Fruit fly (Drosophila melanogaster) whole organism, embryonic: ENCODE results near the gene Bap111.

Experiments used
- CG13775 ChIP-seq: fragments of 200-800 bp; sonication (Bioruptor generic); optimal IDR thresholded peaks from 3 replicates; lab custom pipeline; 2017; ENCODE audit warnings: missing biosample characterization, mild to moderate bottlenecking, missing genetic modification characterization
- CG3407 ChIP-seq: fragments of 200-800 bp; sonication (Bioruptor generic); optimal IDR thresholded peaks from 2 replicates; lab custom pipeline; 2018; ENCODE audit warnings: missing biosample characterization, mild to moderate bottlenecking, missing genetic modification characterization
- CG7928 ChIP-seq: fragments of 200-800 bp; sonication (Bioruptor generic); optimal IDR thresholded peaks from 2 replicates; lab custom pipeline; 2017; ENCODE audit warnings: missing biosample characterization, mild to moderate bottlenecking, missing genetic modification characterization
- CG9817 ChIP-seq: fragments of 200-800 bp; sonication (Bioruptor generic); optimal IDR thresholded peaks from 2 replicates; lab custom pipeline; 2018; ENCODE audit warnings: missing biosample characterization, mild to moderate bottlenecking, missing genetic modification characterization, moderate library complexity
- HLHmδ ChIP-seq: fragments of 200-800 bp; sonication (Bioruptor generic); optimal IDR thresholded peaks from 2 replicates; lab custom pipeline; 2018; ENCODE audit warnings: missing biosample characterization, mild to moderate bottlenecking, missing genetic modification characterization, moderate library complexity
- Trl ChIP-seq, 3 experiments: fragments of >200 bp in 2 of 3; fragments of 200-800 bp in 1 of 3; sonication (Bioruptor generic) in 1 of 3; optimal IDR thresholded peaks; 2 replicates in 1 of 3; 3 replicates in 2 of 3; lab custom pipeline; 2016 to 2017; ENCODE audit warnings: missing biosample characterization in 1 of 3, missing genetic modification characterization in 1 of 3
- ab ChIP-seq: fragments of 200-800 bp; sonication (Bioruptor generic); optimal IDR thresholded peaks from 2 replicates; lab custom pipeline; 2016; ENCODE audit warnings: missing biosample characterization, missing genetic modification characterization
- crp ChIP-seq, 2 experiments: fragments of 200-800 bp; sonication (Bioruptor generic); optimal IDR thresholded peaks; 2 replicates in 1 of 2; 3 replicates in 1 of 2; lab custom pipeline; 2017; ENCODE audit warnings: missing biosample characterization in 2 of 2, missing genetic modification characterization in 2 of 2, mild to moderate bottlenecking in 1 of 2, moderate library complexity in 1 of 2
- da ChIP-seq: fragments of 200-800 bp; sonication (Bioruptor generic); optimal IDR thresholded peaks from 2 replicates; lab custom pipeline; 2016; ENCODE audit warnings: missing biosample characterization, missing genetic modification characterization
- pan ChIP-seq, 4 experiments: fragments of >200 bp in 3 of 4; fragments of 200-800 bp in 1 of 4; sonication (Bioruptor generic) in 1 of 4; optimal IDR thresholded peaks in 3 of 4; IDR thresholded peaks in 1 of 4; 2 replicates each; pipeline versions ENCODE4 v1.3.6 to Lab custom; 2017 to 2022; ENCODE audit warnings: missing biosample characterization in 2 of 4, missing genetic modification characterization in 2 of 4, mixed read lengths in 1 of 4
- psq ChIP-seq: fragments of 200-800 bp; sonication (Bioruptor generic); optimal IDR thresholded peaks from 2 replicates; lab custom pipeline; 2017; ENCODE audit warnings: missing biosample characterization, missing genetic modification characterization
- so ChIP-seq: fragments of 200-800 bp; sonication (Bioruptor generic); IDR thresholded peaks from 3 replicates; pipeline ENCODE4 v1.3.6; 2022; ENCODE audit warnings: missing biosample characterization, missing genetic modification characterization
- trh ChIP-seq: fragments of 200-800 bp; sonication (Bioruptor generic); optimal IDR thresholded peaks from 2 replicates; lab custom pipeline; 2016; ENCODE audit warnings: missing biosample characterization, missing genetic modification characterization

DNA sequence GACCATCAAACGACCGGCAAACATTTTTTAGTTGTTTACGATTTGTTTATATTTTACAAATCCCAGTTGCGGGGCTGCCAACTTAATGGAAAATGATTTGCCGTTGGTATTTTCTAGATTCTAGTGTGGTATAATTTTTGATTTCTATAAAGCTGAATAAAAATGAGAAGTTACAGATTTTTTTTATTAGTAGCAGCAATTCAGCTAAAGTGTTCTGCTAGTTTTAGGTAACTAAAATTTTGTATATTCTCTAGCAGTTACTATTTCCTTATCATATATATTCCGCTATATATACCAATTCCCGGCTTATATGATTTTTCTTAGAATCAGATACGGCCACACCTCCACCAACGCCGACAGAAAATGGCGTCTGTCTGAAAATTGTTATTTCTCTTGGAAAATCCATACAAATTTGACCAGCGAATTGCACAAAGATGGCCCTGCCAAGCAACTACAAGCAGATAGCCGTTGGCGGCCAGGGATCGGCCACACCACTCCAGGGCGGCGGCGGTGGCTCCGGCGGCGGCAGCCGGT lies at the start of gene Bap111, which contains the start of gene fh:
- TF ChIP-seq HLHmδ (no peak), CG13775 (GFP tag; lab: Kevin White, UChicago) (no peak), pan (optimal IDR thresholded peaks at IDR 0.05; lab: Kevin White, UChicago) (no peak), pan (GFP tag; optimal IDR thresholded peaks at IDR 0.05 in 1 of 2, IDR thresholded peaks at IDR 0.05 in 1 of 2) (no peak), trh (GFP tag; lab: Kevin White, UChicago) (no peak), Trl (optimal IDR thresholded peaks at IDR 0.05; lab: Kevin White, UChicago) (no peak), Trl (GFP tag; optimal IDR thresholded peaks at IDR 0.05; lab: Kevin White, UChicago) (no peak), crp (GFP tag; optimal IDR thresholded peaks at IDR 0.05; lab: Kevin White, UChicago) (no peak), CG7928 (GFP tag; lab: Kevin White, UChicago) (no peak), CG3407 (GFP tag; lab: Kevin White, UChicago) (no peak), CG9817 (tag; lab: Kevin White, UChicago) (no peak), psq (GFP tag; lab: Kevin White, UChicago) (no peak), ab (GFP tag; lab: Kevin White, UChicago) (no peak), da (GFP tag; lab: Kevin White, UChicago) (no peak), so (GFP tag; lab: Robert Waterston, UW) (no peak)
